Fruit fly (Drosophila melanogaster): ENCODE data around the gene Sf3b5.

The Sf3b5 gene

DNA sequence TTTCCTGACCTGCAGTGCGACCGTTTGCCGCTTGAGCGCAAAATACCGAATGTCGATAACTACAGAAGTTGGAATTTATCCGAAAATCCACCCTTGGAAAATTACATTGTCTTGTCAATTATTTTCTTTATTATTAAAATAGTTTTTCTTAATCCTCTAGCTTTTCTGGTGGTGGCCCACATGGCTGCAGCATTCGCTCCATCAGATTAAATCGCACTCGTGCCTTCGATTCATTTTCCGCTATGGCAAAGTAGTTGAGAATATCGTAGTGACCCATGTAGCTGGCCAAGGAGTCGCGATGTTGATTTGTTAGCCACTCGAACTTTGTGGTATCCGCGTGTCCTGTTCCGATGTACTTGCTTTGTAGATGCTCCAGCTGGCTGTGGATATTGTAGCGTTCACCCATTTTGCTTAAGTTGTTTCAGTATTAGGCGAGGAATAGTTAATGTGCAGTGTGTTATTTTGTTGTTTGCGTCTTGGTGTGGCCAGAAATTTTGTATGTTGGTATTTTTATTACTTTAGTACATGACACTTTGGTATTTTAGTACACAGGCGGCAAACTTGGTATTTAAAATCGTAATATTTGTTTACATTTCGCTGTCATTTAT lies at the start of gene Sf3b5, which contains the start of the genes Kcmf1 and CG11986:
Sf3b5 (minus strand) TSS at position 483 of the 608 bp plus-strand sequence.
Kcmf1 (minus strand) TSS at position 51 of the 608 bp plus-strand sequence.
CG11986 (plus strand) TSS at position 588 of the 608 bp plus-strand sequence.
- TF ChIP-seq dac (GFP tag; optimal IDR thresholded peaks at IDR 0.05) (no peak), CG31627 (GFP tag; optimal IDR thresholded peaks at IDR 0.05) (no peak), fkh (GFP tag; optimal IDR thresholded peaks at IDR 0.05) (peak; percentile 61), Eip78C (GFP tag) (peak; percentile 14), Blimp-1 (GFP tag; optimal IDR thresholded peaks at IDR 0.05) (no peak)

- no peak for TF ChIP-seq CG9139 (GFP tag; optimal IDR thresholded peaks at IDR 0.05)
- no peak for TF ChIP-seq eg (GFP tag; IDR thresholded peaks at IDR 0.05)
- TF ChIP-seq esn (GFP tag; optimal IDR thresholded peaks at IDR 0.05) = peak; percentile 35
- TF ChIP-seq fkh (GFP tag; optimal IDR thresholded peaks at IDR 0.05) = peak; percentile 74
- TF ChIP-seq CG31627 (GFP tag; optimal IDR thresholded peaks at IDR 0.05) = peak; percentile 34
- no peak for TF ChIP-seq CG11902 (GFP tag; optimal IDR thresholded peaks at IDR 0.05)
- TF ChIP-seq OdsH (GFP tag; optimal IDR thresholded peaks at IDR 0.05) = no peak
- TF ChIP-seq spab (GFP tag; optimal IDR thresholded peaks at IDR 0.05) = no peak
- TF ChIP-seq CG32006 (GFP tag; optimal IDR thresholded peaks at IDR 0.05) = no peak
- no peak for TF ChIP-seq CG8119 (GFP tag; IDR thresholded peaks at IDR 0.05)
- peak; percentile 5 for TF ChIP-seq CG3032 (tag; optimal IDR thresholded peaks at IDR 0.05)
- TF ChIP-seq pdm3 (GFP tag; optimal IDR thresholded peaks at IDR 0.05) = peak; percentile 14
- TF ChIP-seq CG8632 (GFP tag; optimal IDR thresholded peaks at IDR 0.05) = no peak
- TF ChIP-seq dac (GFP tag; optimal IDR thresholded peaks at IDR 0.05) = no peak
- TF ChIP-seq Ets96B (tag; optimal IDR thresholded peaks at IDR 0.05) = no peak
- no peak for TF ChIP-seq net (GFP tag; optimal IDR thresholded peaks at IDR 0.05)
These were observed 49.7 kb upstream of the Sf3b5 start, which contains the start of the genes beag and Ada for dm6 chr3R:9064874-9065273. Gene beag, minus strand, starts transcription at chr3R:9065078. Gene Ada, plus strand, starts transcription at chr3R:9065183.

dm6 chr3R:9062756-9063155 lies 47.6 kb upstream of the Sf3b5 start:
- TF ChIP-seq Eip75B (GFP tag; optimal IDR thresholded peaks at IDR 0.05) (no peak), eg (GFP tag; IDR thresholded peaks at IDR 0.05) (peak; percentile 74), CG6792 (GFP tag; optimal IDR thresholded peaks at IDR 0.05) (peak; percentile 12), CG11294 (GFP tag; IDR thresholded peaks at IDR 0.05) (peak; percentile 33; the same call in 1 of the 2 replicates), Gug (GFP tag; IDR thresholded peaks at IDR 0.05) (peak; percentile 59), CG6163 (GFP tag; IDR thresholded peaks at IDR 0.05) (peak; percentile 73), acj6 (GFP tag; optimal IDR thresholded peaks at IDR 0.05) (peak; percentile 12), Sox15 (GFP tag; optimal IDR thresholded peaks at IDR 0.05) (no peak), Eip78C (GFP tag) (peak; percentile 2), CG6854 (GFP tag; optimal IDR thresholded peaks at IDR 0.05) (no peak), cyc (GFP tag; optimal IDR thresholded peaks at IDR 0.05) (peak; percentile 28), CG4318 (GFP tag; optimal IDR thresholded peaks at IDR 0.05) (no peak), Blimp-1 (GFP tag; optimal IDR thresholded peaks at IDR 0.05) (no peak), Ets96B (tag; optimal IDR thresholded peaks at IDR 0.05) (no peak), Smox (GFP tag; optimal IDR thresholded peaks at IDR 0.05) (no peak), CG7368 (GFP tag; optimal IDR thresholded peaks at IDR 0.05) (peak; percentile 27), Hr39 (GFP tag; optimal IDR thresholded peaks at IDR 0.05) (peak; percentile 37), CG15336 (GFP tag; IDR thresholded peaks at IDR 0.05) (peak; percentile 50), esn (GFP tag; optimal IDR thresholded peaks at IDR 0.05) (peak; percentile 39), CG11902 (GFP tag; optimal IDR thresholded peaks at IDR 0.05) (peak; percentile 18), Ets21C (GFP tag; optimal IDR thresholded peaks at IDR 0.05) (no peak), CG8319 (GFP tag; optimal IDR thresholded peaks at IDR 0.05) (peak; percentile 4), svp (GFP tag) (peak; percentile 62), Sox14 (GFP tag; optimal IDR thresholded peaks at IDR 0.05) (no peak), topi (GFP tag; optimal IDR thresholded peaks at IDR 0.05) (peak; percentile 1), CG9139 (GFP tag; optimal IDR thresholded peaks at IDR 0.05) (no peak), achi (GFP tag; optimal IDR thresholded peaks at IDR 0.05) (no peak), pdm3 (GFP tag; optimal IDR thresholded peaks at IDR 0.05) (peak; percentile 37), spab (GFP tag; optimal IDR thresholded peaks at IDR 0.05) (no peak), CG31627 (GFP tag; optimal IDR thresholded peaks at IDR 0.05) (peak; percentile 38), Lpt (GFP tag; optimal IDR thresholded peaks at IDR 0.05) (no peak), vri (GFP tag; optimal IDR thresholded peaks at IDR 0.05) (no peak), CG16779 (tag; optimal IDR thresholded peaks at IDR 0.05) (no peak), CG3919 (GFP tag; optimal IDR thresholded peaks at IDR 0.05) (peak; percentile 50), lz (GFP tag; optimal IDR thresholded peaks at IDR 0.05) (peak; percentile 4), CG6808 (GFP tag; optimal IDR thresholded peaks at IDR 0.05) (no peak), CG3032 (tag; optimal IDR thresholded peaks at IDR 0.05) (no peak), ss (GFP tag; optimal IDR thresholded peaks at IDR 0.05) (no peak)
